Worm (Caenorhabditis elegans): ENCODE results near the gene twk-9.

DNA sequence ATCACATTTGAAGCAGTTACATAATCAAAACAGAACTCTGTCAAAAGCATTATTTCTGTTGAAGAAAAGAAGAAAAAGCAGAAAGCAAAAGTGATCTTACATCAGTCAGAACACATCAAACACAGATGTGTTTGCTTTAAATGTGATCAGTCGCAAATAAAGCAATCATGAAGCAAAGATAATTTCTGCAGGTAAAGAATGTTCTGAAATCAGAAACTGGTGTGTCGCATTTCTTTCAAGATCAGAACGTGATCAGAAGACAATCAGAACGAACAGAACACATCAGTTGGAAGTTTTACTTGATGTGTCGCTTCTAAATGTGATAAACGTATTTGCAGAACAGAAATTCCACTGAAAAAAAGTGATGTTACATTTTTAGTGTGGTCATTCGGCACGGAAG, 6.1 kb downstream of the twk-9 start:
- no peak for TF ChIP-seq elt-3 (tag; optimal IDR thresholded peaks at IDR 0.05)
- no peak for TF ChIP-seq lsy-2 (tag; optimal IDR thresholded peaks at IDR 0.05)
- TF ChIP-seq lin-13 (tag; optimal IDR thresholded peaks at IDR 0.05) = no peak
- no peak for TF ChIP-seq blmp-1 (tag; optimal IDR thresholded peaks at IDR 0.05)

Data from whole organism, mixed stage, embryonic.